Fruit fly (Drosophila melanogaster) whole organism, embryonic: ENCODE results near the gene Mur2B.

Experiments
- Atf6 ChIP-seq: fragments of 200-800 bp; sonication (Bioruptor generic); IDR thresholded peaks from 2 replicates; pipeline ENCODE4 v1.3.6; 2022; ENCODE audit warnings: missing biosample characterization, missing genetic modification characterization
- Bteb2 ChIP-seq: fragments of 200-800 bp; sonication (Bioruptor generic); optimal IDR thresholded peaks from 2 replicates; lab custom pipeline; 2016; ENCODE audit warnings: missing biosample characterization, missing genetic modification characterization
- CG10959 ChIP-seq: fragments of 200-800 bp; sonication (Bioruptor generic); IDR thresholded peaks from 2 replicates; pipeline ENCODE4 v1.3.6; 2022; ENCODE audit warnings: missing biosample characterization, missing genetic modification characterization
- CG11085 ChIP-seq: fragments of 200-800 bp; sonication (Bioruptor generic); IDR thresholded peaks from 2 replicates; pipeline ENCODE4 v1.3.6; 2022; ENCODE audit warnings: missing biosample characterization, missing genetic modification characterization
- CG11456 ChIP-seq: fragments of 200-800 bp; sonication (Bioruptor generic); IDR thresholded peaks from 3 replicates; pipeline ENCODE4 v1.3.6; 2022; ENCODE audit warnings: missing biosample characterization, missing genetic modification characterization
- CG12219 ChIP-seq: fragments of 200-800 bp; sonication (Bioruptor generic); optimal IDR thresholded peaks from 3 replicates; lab custom pipeline; 2018; ENCODE audit warnings: missing biosample characterization, mild to moderate bottlenecking, missing genetic modification characterization
- CG12391 ChIP-seq: fragments of 200-800 bp; sonication (Bioruptor generic); optimal IDR thresholded peaks from 3 replicates; lab custom pipeline; 2018; ENCODE audit warnings: missing biosample characterization, mild to moderate bottlenecking, missing genetic modification characterization, moderate library complexity
- CG12942 ChIP-seq: fragments of 200-800 bp; sonication (Bioruptor generic); optimal IDR thresholded peaks from 3 replicates; lab custom pipeline; 2016; ENCODE audit warnings: missing biosample characterization, missing genetic modification characterization
- CG13894 ChIP-seq: fragments of 200-800 bp; sonication (Bioruptor generic); optimal IDR thresholded peaks from 3 replicates; lab custom pipeline; 2018; ENCODE audit warnings: missing biosample characterization, mild to moderate bottlenecking, missing genetic modification characterization, moderate library complexity
- CG14860 ChIP-seq: fragments of 200-800 bp; sonication (Bioruptor generic); IDR thresholded peaks from 3 replicates; pipeline ENCODE4 v1.3.6; 2022; ENCODE audit warnings: missing biosample characterization, missing genetic modification characterization; ENCODE audit not compliant: partially characterized antibody
- CG17802 ChIP-seq: fragments of 200-800 bp; sonication (Bioruptor generic); optimal IDR thresholded peaks from 2 replicates; lab custom pipeline; 2018; ENCODE audit warnings: missing biosample characterization, mild to moderate bottlenecking, missing genetic modification characterization, moderate library complexity
- CG31388 ChIP-seq: fragments of 200-800 bp; sonication (Bioruptor generic); optimal IDR thresholded peaks from 2 replicates; lab custom pipeline; 2016; ENCODE audit warnings: missing biosample characterization, missing genetic modification characterization
- CG6765 ChIP-seq: fragments of 200-800 bp; sonication (Bioruptor generic); optimal IDR thresholded peaks from 3 replicates; lab custom pipeline; 2017; ENCODE audit warnings: missing biosample characterization, mild to moderate bottlenecking, missing genetic modification characterization
- CG7372 ChIP-seq: fragments of 200-800 bp; sonication (Bioruptor generic); IDR thresholded peaks from 2 replicates; pipeline ENCODE4 v1.3.6; 2022; ENCODE audit warnings: missing biosample characterization, missing genetic modification characterization
- CG7556 ChIP-seq: fragments of 200-800 bp; sonication (Bioruptor generic); optimal IDR thresholded peaks from 2 replicates; lab custom pipeline; 2017; ENCODE audit warnings: missing biosample characterization, mild to moderate bottlenecking, missing genetic modification characterization
- CG7786 ChIP-seq: fragments of 200-800 bp; sonication (Bioruptor generic); optimal IDR thresholded peaks from 2 replicates; lab custom pipeline; 2016; ENCODE audit warnings: missing biosample characterization, missing genetic modification characterization
- CG9797 ChIP-seq: fragments of 200-800 bp; sonication (Bioruptor generic); optimal IDR thresholded peaks from 3 replicates; lab custom pipeline; 2018; ENCODE audit warnings: missing biosample characterization, mild to moderate bottlenecking, missing genetic modification characterization
- D19B ChIP-seq: fragments of 200-800 bp; sonication (Bioruptor generic); optimal IDR thresholded peaks from 2 replicates; lab custom pipeline; 2017; ENCODE audit warnings: missing biosample characterization, mild to moderate bottlenecking, missing genetic modification characterization
- Elba2 ChIP-seq: fragments of 200-800 bp; sonication (Bioruptor generic); optimal IDR thresholded peaks from 3 replicates; lab custom pipeline; 2016; ENCODE audit warnings: missing biosample characterization, missing genetic modification characterization
- Gsc ChIP-seq: fragments of 200-800 bp; sonication (Bioruptor generic); IDR thresholded peaks from 2 replicates; pipeline ENCODE4 v1.3.6; 2022; ENCODE audit warnings: missing biosample characterization, missing genetic modification characterization
- Gug ChIP-seq: fragments of 200-800 bp; sonication (Bioruptor generic); IDR thresholded peaks from 4 replicates; pipeline ENCODE4 v1.3.6; 2022; ENCODE audit warnings: missing biosample characterization, missing genetic modification characterization
- Hmx ChIP-seq: fragments of 200-800 bp; sonication (Bioruptor generic); optimal IDR thresholded peaks from 2 replicates; lab custom pipeline; 2016; ENCODE audit warnings: missing biosample characterization, missing genetic modification characterization
- Kr ChIP-seq: fragments of 200-800 bp; sonication (Bioruptor generic); optimal IDR thresholded peaks from 2 replicates; lab custom pipeline; 2017; ENCODE audit warnings: missing biosample characterization, mild to moderate bottlenecking, missing genetic modification characterization
- Meics ChIP-seq: fragments of 200-800 bp; sonication (Bioruptor generic); optimal IDR thresholded peaks from 2 replicates; lab custom pipeline; 2017; ENCODE audit warnings: missing biosample characterization, mild to moderate bottlenecking, missing genetic modification characterization
- Mrtf ChIP-seq: fragments of 200-800 bp; sonication (Bioruptor generic); IDR thresholded peaks from 3 replicates; pipeline ENCODE4 v1.3.6; 2022; ENCODE audit warnings: missing biosample characterization, missing genetic modification characterization
- NC2α ChIP-seq: fragments of 200-800 bp; sonication (Bioruptor generic); optimal IDR thresholded peaks from 2 replicates; lab custom pipeline; 2016; ENCODE audit warnings: missing biosample characterization, missing genetic modification characterization
- NC2β ChIP-seq: fragments of 200-800 bp; sonication (Bioruptor generic); optimal IDR thresholded peaks from 2 replicates; lab custom pipeline; 2016; ENCODE audit warnings: missing biosample characterization, missing genetic modification characterization
- Ptx1 ChIP-seq: fragments of 200-800 bp; sonication (Bioruptor generic); IDR thresholded peaks from 2 replicates; pipeline ENCODE4 v1.3.6; 2022; ENCODE audit warnings: missing biosample characterization, missing genetic modification characterization
- Xbp1 ChIP-seq: fragments of 200-800 bp; sonication (Bioruptor generic); optimal IDR thresholded peaks from 3 replicates; lab custom pipeline; 2016; ENCODE audit warnings: missing biosample characterization, mild to moderate bottlenecking, missing genetic modification characterization
- al ChIP-seq: fragments of 200-800 bp; sonication (Bioruptor generic); IDR thresholded peaks from 2 replicates; pipeline ENCODE4 v1.3.6; 2022; ENCODE audit warnings: missing biosample characterization, missing genetic modification characterization
- bbx ChIP-seq: fragments of 200-800 bp; sonication (Bioruptor generic); IDR thresholded peaks from 2 replicates; pipeline ENCODE4 v1.3.6; 2022; ENCODE audit warnings: missing biosample characterization, missing genetic modification characterization; ENCODE audit not compliant: partially characterized antibody
- bigmax ChIP-seq: fragments of 200-800 bp; sonication (Bioruptor generic); optimal IDR thresholded peaks from 2 replicates; lab custom pipeline; 2018; ENCODE audit warnings: missing biosample characterization, mild to moderate bottlenecking, missing genetic modification characterization
- crol ChIP-seq: fragments of 200-800 bp; sonication (Bioruptor generic); IDR thresholded peaks from 2 replicates; pipeline ENCODE4 v1.3.6; 2022; ENCODE audit warnings: missing biosample characterization, missing genetic modification characterization
- crp ChIP-seq, 2 experiments: fragments of 200-800 bp; sonication (Bioruptor generic); optimal IDR thresholded peaks; 2 replicates in 1 of 2; 3 replicates in 1 of 2; lab custom pipeline; 2017; ENCODE audit warnings: missing biosample characterization in 2 of 2, missing genetic modification characterization in 2 of 2, mild to moderate bottlenecking in 1 of 2, moderate library complexity in 1 of 2
- dan ChIP-seq: fragments of 200-800 bp; sonication (Bioruptor generic); IDR thresholded peaks from 2 replicates; pipeline ENCODE4 v1.3.6; 2022; ENCODE audit warnings: missing biosample characterization, missing genetic modification characterization
- dimm ChIP-seq: fragments of 200-800 bp; sonication (Bioruptor generic); IDR thresholded peaks from 2 replicates; pipeline ENCODE4 v1.3.6; 2022; ENCODE audit warnings: missing biosample characterization, missing genetic modification characterization
- dysf ChIP-seq: fragments of 200-800 bp; sonication (Bioruptor generic); IDR thresholded peaks from 3 replicates; pipeline ENCODE4 v1.3.6; 2022; ENCODE audit warnings: missing biosample characterization, missing genetic modification characterization
- eyg ChIP-seq: fragments of 200-800 bp; sonication (Bioruptor generic); optimal IDR thresholded peaks from 3 replicates; lab custom pipeline; 2016; ENCODE audit warnings: missing biosample characterization, missing genetic modification characterization
- hbn ChIP-seq: fragments of 200-800 bp; sonication (Bioruptor generic); IDR thresholded peaks from 2 replicates; pipeline ENCODE4 v1.3.6; 2022; ENCODE audit warnings: missing biosample characterization, missing genetic modification characterization; ENCODE audit not compliant: partially characterized antibody
- inv ChIP-seq: fragments of 200-800 bp; sonication (Bioruptor generic); IDR thresholded peaks from 2 replicates; pipeline ENCODE4 v1.3.6; 2022; ENCODE audit warnings: missing biosample characterization, missing genetic modification characterization; ENCODE audit not compliant: partially characterized antibody
- ken ChIP-seq: fragments of 200-800 bp; sonication (Bioruptor generic); IDR thresholded peaks from 3 replicates; pipeline ENCODE4 v1.3.6; 2022; ENCODE audit warnings: missing biosample characterization, missing genetic modification characterization
- nau ChIP-seq: fragments of 200-800 bp; sonication (Bioruptor generic); optimal IDR thresholded peaks from 3 replicates; lab custom pipeline; 2017; ENCODE audit warnings: missing biosample characterization, mild to moderate bottlenecking, missing genetic modification characterization, missing genetic modification reagents
- peb ChIP-seq: fragments of 200-800 bp; sonication (Bioruptor generic); IDR thresholded peaks from 2 replicates; pipeline ENCODE4 v1.3.6; 2022; ENCODE audit warnings: missing biosample characterization, missing genetic modification characterization
- phol ChIP-seq: fragments of 200-800 bp; sonication (Bioruptor generic); optimal IDR thresholded peaks from 3 replicates; lab custom pipeline; 2018; ENCODE audit warnings: missing biosample characterization, mild to moderate bottlenecking, missing genetic modification characterization, moderate library complexity
- pros ChIP-seq: fragments of 200-800 bp; sonication (Bioruptor generic); optimal IDR thresholded peaks from 3 replicates; lab custom pipeline; 2019; ENCODE audit warnings: missing biosample characterization, mild to moderate bottlenecking, missing genetic modification characterization, moderate library complexity
- shn ChIP-seq: fragments of 200-800 bp; sonication (Bioruptor generic); optimal IDR thresholded peaks from 3 replicates; lab custom pipeline; 2016; ENCODE audit warnings: missing biosample characterization, missing genetic modification characterization
- sug ChIP-seq: fragments of 200-800 bp; optimal IDR thresholded peaks from 2 replicates; lab custom pipeline; 2019; ENCODE audit warnings: missing biosample characterization, mild to moderate bottlenecking, missing genetic modification characterization, moderate library complexity
- ttk ChIP-seq: fragments of 200-800 bp; sonication (Bioruptor generic); IDR thresholded peaks from 2 replicates; pipeline ENCODE4 v2.1.2; 2022; ENCODE audit warnings: missing biosample characterization, missing genetic modification characterization

Mur2B gene

dm6 chrX:1517618-1518017, 151.0 kb downstream of the Mur2B start (continued):
- TF ChIP-seq CG12219 (GFP tag; lab: Kevin White, UChicago) (no peak), bigmax (no peak), CG14860 (peak; percentile 83), nau (GFP tag; lab: Kevin White, UChicago) (no peak), Gsc (GFP tag; lab: Robert Waterston, UW) (no peak), CG13894 (tag; lab: Kevin White, UChicago) (peak; percentile 73), Elba2 (peak; percentile 95), crol (peak; percentile 40; the same call in 1 of the 2 replicates), Hmx (GFP tag; lab: Kevin White, UChicago) (no peak), ken (GFP tag; lab: Robert Waterston, UW) (peak; percentile 30; the same call in 1 of the 3 replicates), Ptx1 (GFP tag; lab: Robert Waterston, UW) (peak; percentile 51; the same call in 1 of the 2 replicates), Gug (GFP tag; lab: Robert Waterston, UW) (peak; percentile 47; the same call in 2 of the 4 replicates), Bteb2 (GFP tag; lab: Kevin White, UChicago) (no peak), hbn (peak; percentile 96), al (GFP tag; lab: Robert Waterston, UW) (peak; percentile 23; the same call in 1 of the 2 replicates), peb (GFP tag; lab: Robert Waterston, UW) (no peak), pros (GFP tag; lab: Kevin White, UChicago) (peak; percentile 97), CG12391 (tag; lab: Kevin White, UChicago) (peak; percentile 58), CG10959 (GFP tag; lab: Robert Waterston, UW) (no peak), CG7786 (peak; percentile 1), CG17802 (tag; lab: Kevin White, UChicago) (no peak), CG7372 (GFP tag; lab: Robert Waterston, UW) (no peak), shn (GFP tag; lab: Kevin White, UChicago) (no peak), crp (GFP tag; optimal IDR thresholded peaks at IDR 0.05; lab: Kevin White, UChicago) (peak; percentile 17 to 82), dysf (GFP tag; lab: Robert Waterston, UW) (no peak), CG12942 (peak; percentile 3), Mrtf (GFP tag; lab: Robert Waterston, UW) (peak; percentile 22; the same call in 1 of the 3 replicates), Atf6 (GFP tag; lab: Robert Waterston, UW) (peak; percentile 63), CG31388 (GFP tag; lab: Kevin White, UChicago) (no peak), ttk (GFP tag; lab: Robert Waterston, UW) (no peak), CG7556 (GFP tag; lab: Kevin White, UChicago) (peak; percentile 42), Kr (GFP tag; lab: Kevin White, UChicago) (no peak), phol (tag; lab: Kevin White, UChicago) (no peak), D19B (no peak), Xbp1 (GFP tag; lab: Kevin White, UChicago) (peak; percentile 33), CG11085 (GFP tag; lab: Robert Waterston, UW) (0 out of 2 replicates have a peak, but pooled peaks have one; percentile 27), bbx (GFP tag; lab: Robert Waterston, UW) (peak; percentile 94), NC2α (GFP tag; lab: Kevin White, UChicago) (no peak), eyg (peak; percentile 30), dan (GFP tag; lab: Robert Waterston, UW) (no peak), CG6765 (GFP tag; lab: Kevin White, UChicago) (no peak), CG9797 (GFP tag; lab: Kevin White, UChicago) (peak; percentile 10), sug (tag; lab: Kevin White, UChicago) (peak; percentile 49), dimm (GFP tag; lab: Robert Waterston, UW) (no peak), NC2β (GFP tag; lab: Kevin White, UChicago) (peak; percentile 0), Meics (GFP tag; lab: Kevin White, UChicago) (peak; percentile 34), CG11456 (GFP tag; lab: Robert Waterston, UW) (peak; percentile 26; the same call in 1 of the 3 replicates), inv (GFP tag; lab: Robert Waterston, UW) (peak; percentile 86)
